Fruit fly (Drosophila melanogaster) whole organism, embryonic: Measurements from ENCODE around the gene CG13829.
A peak's percentile ranks its signal among the peaks of the same experiment; 100 is the strongest.

Source experiments
- BtbVII ChIP-seq: fragments of 200-800 bp; sonication (Bioruptor generic); optimal IDR thresholded peaks from 3 replicates; lab custom pipeline; 2017; ENCODE audit warnings: missing biosample characterization, mild to moderate bottlenecking, missing genetic modification characterization
- CG10431 ChIP-seq: fragments of 200-800 bp; sonication (Bioruptor generic); optimal IDR thresholded peaks from 3 replicates; lab custom pipeline; 2018; ENCODE audit warnings: missing biosample characterization, mild to moderate bottlenecking, missing genetic modification characterization
- CG12071 ChIP-seq: fragments of 200-800 bp; sonication (Bioruptor generic); optimal IDR thresholded peaks from 3 replicates; lab custom pipeline; 2018; ENCODE audit warnings: missing biosample characterization, mild to moderate bottlenecking, missing genetic modification characterization
- CG1233 ChIP-seq: fragments of 200-800 bp; sonication (Bioruptor generic); optimal IDR thresholded peaks from 4 replicates; lab custom pipeline; 2018; ENCODE audit warnings: missing biosample characterization, mild to moderate bottlenecking, missing genetic modification characterization
- CG14014 ChIP-seq: fragments of 200-800 bp; sonication (Bioruptor generic); IDR thresholded peaks from 2 replicates; pipeline ENCODE4 v1.3.6; 2022; ENCODE audit warnings: missing biosample characterization, missing genetic modification characterization
- CG14667 ChIP-seq: fragments of 200-800 bp; sonication (Bioruptor generic); IDR thresholded peaks from 2 replicates; pipeline ENCODE4 v1.3.6; 2022; ENCODE audit warnings: missing biosample characterization, missing genetic modification characterization
- CG14710 ChIP-seq: fragments of 200-800 bp; sonication (Bioruptor generic); optimal IDR thresholded peaks from 3 replicates; lab custom pipeline; 2019; ENCODE audit warnings: missing biosample characterization, mild to moderate bottlenecking, missing genetic modification characterization, moderate library complexity
- CG14860 ChIP-seq: fragments of 200-800 bp; sonication (Bioruptor generic); IDR thresholded peaks from 3 replicates; pipeline ENCODE4 v1.3.6; 2022; ENCODE audit warnings: missing biosample characterization, missing genetic modification characterization; ENCODE audit not compliant: partially characterized antibody
- CG15479 ChIP-seq: fragments of 200-800 bp; sonication (Bioruptor generic); optimal IDR thresholded peaks from 3 replicates; lab custom pipeline; 2019; ENCODE audit warnings: missing biosample characterization, mild to moderate bottlenecking, missing genetic modification characterization, moderate library complexity
- CG17802 ChIP-seq: fragments of 200-800 bp; sonication (Bioruptor generic); optimal IDR thresholded peaks from 2 replicates; lab custom pipeline; 2018; ENCODE audit warnings: missing biosample characterization, mild to moderate bottlenecking, missing genetic modification characterization, moderate library complexity
- CG18011 ChIP-seq: fragments of 200-800 bp; sonication (Bioruptor generic); optimal IDR thresholded peaks from 2 replicates; lab custom pipeline; 2017; ENCODE audit warnings: missing biosample characterization, missing genetic modification characterization, mild to moderate bottlenecking, moderate library complexity, missing genotype
- CG2712 ChIP-seq: fragments of 200-800 bp; optimal IDR thresholded peaks from 3 replicates; lab custom pipeline; 2019; ENCODE audit warnings: missing biosample characterization, mild to moderate bottlenecking, missing genetic modification characterization, moderate library complexity
- CG3995 ChIP-seq: fragments of 200-800 bp; sonication (Bioruptor generic); optimal IDR thresholded peaks from 3 replicates; lab custom pipeline; 2016; ENCODE audit warnings: missing biosample characterization, missing genetic modification characterization
- CG4404 ChIP-seq: fragments of 200-800 bp; sonication (Bioruptor generic); IDR thresholded peaks from 2 replicates; pipeline ENCODE4 v1.3.6; 2022; ENCODE audit warnings: missing biosample characterization, missing genetic modification characterization
- CG4854 ChIP-seq: fragments of 200-800 bp; sonication (Bioruptor generic); optimal IDR thresholded peaks from 2 replicates; lab custom pipeline; 2016; ENCODE audit warnings: missing biosample characterization, missing genetic modification characterization, inconsistent platforms
- CG7786 ChIP-seq: fragments of 200-800 bp; sonication (Bioruptor generic); optimal IDR thresholded peaks from 2 replicates; lab custom pipeline; 2016; ENCODE audit warnings: missing biosample characterization, missing genetic modification characterization
- CG8765 ChIP-seq: fragments of 200-800 bp; sonication (Bioruptor generic); IDR thresholded peaks from 2 replicates; pipeline ENCODE4 v1.3.6; 2022; ENCODE audit warnings: missing biosample characterization, missing genetic modification characterization
- CG9727 ChIP-seq: fragments of 200-800 bp; sonication (Bioruptor generic); optimal IDR thresholded peaks from 3 replicates; lab custom pipeline; 2017; ENCODE audit warnings: missing biosample characterization, mild to moderate bottlenecking, missing genetic modification characterization
- CoRest ChIP-seq: fragments of 200-800 bp; sonication (Bioruptor generic); optimal IDR thresholded peaks from 3 replicates; lab custom pipeline; 2018; ENCODE audit warnings: missing biosample characterization, mild to moderate bottlenecking, missing genetic modification characterization, moderate library complexity
- CrebB ChIP-seq: fragments of 200-800 bp; sonication (Bioruptor generic); optimal IDR thresholded peaks from 3 replicates; lab custom pipeline; 2018; ENCODE audit warnings: missing biosample characterization, mild to moderate bottlenecking, missing genetic modification characterization
- Ets65A ChIP-seq: fragments of 200-800 bp; sonication (Bioruptor generic); peaks from one replicate; lab custom pipeline; 2016; ENCODE audit warnings: missing biosample characterization, missing genetic modification characterization
- HLH54F ChIP-seq: fragments of 200-800 bp; sonication (Bioruptor generic); optimal IDR thresholded peaks from 3 replicates; lab custom pipeline; 2016; ENCODE audit warnings: missing biosample characterization, missing genetic modification characterization
- Hr3 ChIP-seq: fragments of 200-800 bp; sonication (Bioruptor generic); optimal IDR thresholded peaks from 3 replicates; lab custom pipeline; 2016; ENCODE audit warnings: missing biosample characterization, missing genetic modification characterization
- NC2α ChIP-seq: fragments of 200-800 bp; sonication (Bioruptor generic); optimal IDR thresholded peaks from 2 replicates; lab custom pipeline; 2016; ENCODE audit warnings: missing biosample characterization, missing genetic modification characterization
- Sox102F ChIP-seq: fragments of 200-800 bp; sonication (Bioruptor generic); optimal IDR thresholded peaks from 2 replicates; lab custom pipeline; 2018; ENCODE audit warnings: missing biosample characterization, mild to moderate bottlenecking, missing genetic modification characterization, moderate library complexity
- Sry-δ ChIP-seq: fragments of 200-800 bp; sonication (Bioruptor generic); optimal IDR thresholded peaks from 2 replicates; lab custom pipeline; 2016; ENCODE audit warnings: missing biosample characterization, missing genetic modification characterization
- TFAM ChIP-seq: fragments of 200-800 bp; sonication (Bioruptor generic); optimal IDR thresholded peaks from 2 replicates; lab custom pipeline; 2017; ENCODE audit warnings: missing biosample characterization, missing genetic modification characterization, inconsistent platforms
- ab ChIP-seq: fragments of 200-800 bp; sonication (Bioruptor generic); optimal IDR thresholded peaks from 2 replicates; lab custom pipeline; 2016; ENCODE audit warnings: missing biosample characterization, missing genetic modification characterization
- amos ChIP-seq: fragments of 200-800 bp; sonication (Bioruptor generic); IDR thresholded peaks from 2 replicates; pipeline ENCODE4 v1.3.6; 2022; ENCODE audit warnings: missing biosample characterization, missing genetic modification characterization; ENCODE audit not compliant: partially characterized antibody
- ara ChIP-seq: fragments of 200-800 bp; sonication (Bioruptor generic); IDR thresholded peaks from 2 replicates; pipeline ENCODE4 v1.3.6; 2022; ENCODE audit warnings: missing biosample characterization, missing genetic modification characterization
- bab2 ChIP-seq: fragments of 200-800 bp; sonication (Bioruptor generic); optimal IDR thresholded peaks from 2 replicates; lab custom pipeline; 2016; ENCODE audit warnings: missing biosample characterization, missing genetic modification characterization
- cato ChIP-seq: fragments of 200-800 bp; sonication (Bioruptor generic); optimal IDR thresholded peaks from 2 replicates; lab custom pipeline; 2016; ENCODE audit warnings: missing biosample characterization, missing genetic modification characterization, borderline replicate concordance
- da ChIP-seq: fragments of 200-800 bp; sonication (Bioruptor generic); optimal IDR thresholded peaks from 2 replicates; lab custom pipeline; 2016; ENCODE audit warnings: missing biosample characterization, missing genetic modification characterization
- dmrt99B ChIP-seq: fragments of 200-800 bp; sonication (Bioruptor generic); optimal IDR thresholded peaks from 2 replicates; lab custom pipeline; 2018; ENCODE audit warnings: missing biosample characterization, mild to moderate bottlenecking, missing genetic modification characterization, moderate library complexity
- dpn ChIP-seq, 2 experiments: fragments of 200-800 bp; sonication (Bioruptor generic); optimal IDR thresholded peaks; 3 replicates each; lab custom pipeline; 2016; ENCODE audit warnings: missing biosample characterization in 2 of 2, missing genetic modification characterization in 2 of 2
- fd3F ChIP-seq: fragments of 200-800 bp; sonication (Bioruptor generic); optimal IDR thresholded peaks from 2 replicates; lab custom pipeline; 2018; ENCODE audit warnings: missing biosample characterization, mild to moderate bottlenecking, missing genetic modification characterization, moderate library complexity
- ftz-f1 ChIP-seq: fragments of 200-800 bp; sonication (Bioruptor generic); optimal IDR thresholded peaks from 2 replicates; lab custom pipeline; 2016; ENCODE audit warnings: missing biosample characterization, missing genetic modification characterization
- gce ChIP-seq: fragments of 200-800 bp; sonication (Bioruptor generic); IDR thresholded peaks from 3 replicates; pipeline ENCODE4 v1.3.6; 2022; ENCODE audit warnings: missing biosample characterization, missing genetic modification characterization
- grau ChIP-seq: fragments of 200-800 bp; optimal IDR thresholded peaks from 3 replicates; lab custom pipeline; 2019; ENCODE audit warnings: missing biosample characterization, mild to moderate bottlenecking, missing genetic modification characterization, moderate library complexity
- grn ChIP-seq: fragments of 200-800 bp; sonication (Bioruptor generic); optimal IDR thresholded peaks from 3 replicates; lab custom pipeline; 2017; ENCODE audit warnings: missing biosample characterization, missing genetic modification characterization
- knrl ChIP-seq: fragments of 200-800 bp; sonication (Bioruptor generic); IDR thresholded peaks from 3 replicates; pipeline ENCODE4 v1.3.6; 2022; ENCODE audit warnings: missing biosample characterization, missing genetic modification characterization; ENCODE audit not compliant: partially characterized antibody
- lab ChIP-seq: fragments of 200-800 bp; sonication (Bioruptor generic); optimal IDR thresholded peaks from 3 replicates; lab custom pipeline; 2017; ENCODE audit warnings: missing biosample characterization, missing genetic modification characterization, mild to moderate bottlenecking, moderate library complexity, missing genetic modification reagents
- luna ChIP-seq: fragments of 200-800 bp; sonication (Bioruptor generic); optimal IDR thresholded peaks from 2 replicates; lab custom pipeline; 2016; ENCODE audit warnings: missing biosample characterization, missing genetic modification characterization
- ro ChIP-seq: fragments of 200-800 bp; sonication (Bioruptor generic); IDR thresholded peaks from 2 replicates; pipeline ENCODE4 v1.3.6; 2022; ENCODE audit warnings: missing biosample characterization, missing genetic modification characterization
- shn ChIP-seq: fragments of 200-800 bp; sonication (Bioruptor generic); optimal IDR thresholded peaks from 3 replicates; lab custom pipeline; 2016; ENCODE audit warnings: missing biosample characterization, missing genetic modification characterization
- slou ChIP-seq: fragments of 200-800 bp; sonication (Bioruptor generic); optimal IDR thresholded peaks from 3 replicates; lab custom pipeline; 2016; ENCODE audit warnings: missing biosample characterization, missing genetic modification characterization
- slp2 ChIP-seq: fragments of 200-800 bp; sonication (Bioruptor generic); optimal IDR thresholded peaks from 2 replicates; lab custom pipeline; 2016; ENCODE audit warnings: missing biosample characterization, missing genetic modification characterization
- stwl ChIP-seq: fragments of 200-800 bp; sonication (Bioruptor generic); optimal IDR thresholded peaks from 3 replicates; lab custom pipeline; 2018; ENCODE audit warnings: missing biosample characterization, mild to moderate bottlenecking, missing genetic modification characterization, moderate library complexity
- tll ChIP-seq, 2 experiments: fragments of 200-800 bp in 1 of 2; fragments of >200 bp in 1 of 2; sonication (Bioruptor generic) in 1 of 2; optimal IDR thresholded peaks; 2 replicates each; lab custom pipeline; 2017 to 2019; ENCODE audit warnings: missing biosample characterization in 2 of 2, missing genetic modification characterization in 2 of 2, mild to moderate bottlenecking in 1 of 2, moderate library complexity in 1 of 2
- ttk ChIP-seq: fragments of 200-800 bp; sonication (Bioruptor generic); IDR thresholded peaks from 2 replicates; pipeline ENCODE4 v2.1.2; 2022; ENCODE audit warnings: missing biosample characterization, missing genetic modification characterization
- vfl ChIP-seq: fragments of 200-800 bp; sonication (Bioruptor generic); optimal IDR thresholded peaks from 2 replicates; lab custom pipeline; 2016; ENCODE audit warnings: missing biosample characterization, missing genetic modification characterization

Gene CG13829

dm6 chr3R:23129617-23130016 lies 31.5 kb downstream of the CG13829 start:
- TF ChIP-seq CG15479 (peak; percentile 59), ara (GFP tag; lab: Robert Waterston, UW) (no peak), grn (GFP tag; lab: Kevin White, UChicago) (peak; percentile 53), Hr3 (GFP tag; lab: Kevin White, UChicago) (no peak), CrebB (no peak), dpn (GFP tag; optimal IDR thresholded peaks at IDR 0.05; lab: Kevin White, UChicago) (no peak), CG8765 (GFP tag; lab: Robert Waterston, UW) (no peak), ftz-f1 (GFP tag; lab: Kevin White, UChicago) (no peak), Sox102F (no peak), tll (GFP tag; optimal IDR thresholded peaks at IDR 0.05; lab: Kevin White, UChicago) (peak in 1 of 2 experiments; percentile 99), CG14667 (GFP tag; lab: Robert Waterston, UW) (no peak), shn (GFP tag; lab: Kevin White, UChicago) (no peak), CG9727 (GFP tag; lab: Kevin White, UChicago) (no peak), CG18011 (GFP tag; lab: Kevin White, UChicago) (no peak), CG7786 (GFP tag; lab: Kevin White, UChicago) (no peak), NC2α (GFP tag; lab: Kevin White, UChicago) (no peak), ab (GFP tag; lab: Kevin White, UChicago) (no peak), luna (GFP tag; lab: Kevin White, UChicago) (no peak), slou (GFP tag; lab: Kevin White, UChicago) (no peak)

- TF ChIP-seq CG14710 (tag; lab: Kevin White, UChicago): peak; percentile 53
- TF ChIP-seq CG4404 (GFP tag; lab: Robert Waterston, UW): no peak
- no peak for TF ChIP-seq ttk (GFP tag; lab: Robert Waterston, UW)
- TF ChIP-seq CG4854 (GFP tag; lab: Kevin White, UChicago): no peak
- TF ChIP-seq dmrt99B (tag; lab: Kevin White, UChicago): no peak
- TF ChIP-seq CG2712 (tag; lab: Kevin White, UChicago): peak; percentile 19
- TF ChIP-seq CG17802 (tag; lab: Kevin White, UChicago): no peak
- TF ChIP-seq stwl (tag; lab: Kevin White, UChicago): peak; percentile 85
- TF ChIP-seq Sry-δ: peak; percentile 76
- TF ChIP-seq CG14860: peak; percentile 55; the same call in 2 of the 3 replicates
- no peak for TF ChIP-seq gce (GFP tag; lab: Robert Waterston, UW)
- no peak for TF ChIP-seq da (GFP tag; lab: Kevin White, UChicago)
- TF ChIP-seq grau: no peak
- TF ChIP-seq vfl: no peak
- TF ChIP-seq HLH54F: no peak
- no peak for TF ChIP-seq bab2 (GFP tag; lab: Kevin White, UChicago)
- no peak for TF ChIP-seq BtbVII (GFP tag; lab: Kevin White, UChicago)
- no peak for TF ChIP-seq slp2
- no peak for TF ChIP-seq CG3995
- no peak for TF ChIP-seq fd3F (GFP tag; lab: Kevin White, UChicago)
- TF ChIP-seq amos: peak; percentile 86
- TF ChIP-seq lab (GFP tag; lab: Kevin White, UChicago): no peak
- TF ChIP-seq cato: no peak
- TF ChIP-seq CG1233 (GFP tag; lab: Kevin White, UChicago): no peak
- TF ChIP-seq ro (GFP tag; lab: Robert Waterston, UW): no peak
- no peak for TF ChIP-seq CG12071 (GFP tag; lab: Kevin White, UChicago)
- peak; percentile 76 for TF ChIP-seq knrl (GFP tag; lab: Robert Waterston, UW)
- TF ChIP-seq TFAM (GFP tag; lab: Kevin White, UChicago): no peak
- peak; percentile 55 for TF ChIP-seq Ets65A (GFP tag; lab: Kevin White, UChicago)
- TF ChIP-seq CG14014 (GFP tag; lab: Robert Waterston, UW): no peak
- TF ChIP-seq CoRest (tag; lab: Kevin White, UChicago): peak; percentile 21
- no peak for TF ChIP-seq CG10431 (GFP tag; lab: Kevin White, UChicago)
Observed at dm6 chr3R:23127796-23128195, 33.3 kb downstream of the CG13829 start, which contains the start of gene CG31457. Gene CG31457, minus strand, starts transcription at chr3R:23127981.
